Fruit fly (Drosophila melanogaster): ENCODE results near the gene CG4829.

Gene CG4829

dm6 chrX:16793129-16793748, 18.3 kb upstream of the CG4829 start:
- TF ChIP-seq tll (GFP tag; optimal IDR thresholded peaks at IDR 0.05): peak in 1 of 2 experiments; percentile 32
- peak; percentile 74 for TF ChIP-seq CG10321 (GFP tag; IDR thresholded peaks at IDR 0.05)
- peak; percentile 18 for TF ChIP-seq psq (GFP tag; optimal IDR thresholded peaks at IDR 0.05)
- TF ChIP-seq exex (tag; optimal IDR thresholded peaks at IDR 0.05): no peak
- TF ChIP-seq CG10543 (GFP tag; optimal IDR thresholded peaks at IDR 0.05): peak; percentile 10
- TF ChIP-seq onecut (GFP tag; IDR thresholded peaks at IDR 0.05): peak; percentile 66
- peak; percentile 45 for TF ChIP-seq pros (GFP tag; optimal IDR thresholded peaks at IDR 0.05)
- TF ChIP-seq CG12104 (GFP tag; optimal IDR thresholded peaks at IDR 0.05): no peak
- TF ChIP-seq Lpt (GFP tag; optimal IDR thresholded peaks at IDR 0.05): no peak
- TF ChIP-seq Stat92E (GFP tag; optimal IDR thresholded peaks at IDR 0.05): no peak
- peak in 1 of 2 experiments; percentile 75 for TF ChIP-seq crp (GFP tag; optimal IDR thresholded peaks at IDR 0.05)
- TF ChIP-seq Mad (GFP tag; optimal IDR thresholded peaks at IDR 0.05): no peak
- TF ChIP-seq CG17385 (GFP tag; optimal IDR thresholded peaks at IDR 0.05): peak; percentile 40
- peak; percentile 43 for TF ChIP-seq sens (GFP tag)
- TF ChIP-seq CG4424 (GFP tag; optimal IDR thresholded peaks at IDR 0.05): no peak
- TF ChIP-seq CG14441 (GFP tag; IDR thresholded peaks at IDR 0.05): no peak
- TF ChIP-seq twi (tag; optimal IDR thresholded peaks at IDR 0.05): peak; percentile 26
- peak; percentile 8 for TF ChIP-seq gcm (GFP tag; optimal IDR thresholded peaks at IDR 0.05)
- TF ChIP-seq crol (GFP tag; IDR thresholded peaks at IDR 0.05): peak; percentile 85
- 0 out of 3 replicates have a peak, but pooled peaks have one; percentile 32 for TF ChIP-seq CG34224 (GFP tag; IDR thresholded peaks at IDR 0.05; ENCODE audit: partially characterized antibody)
- peak; percentile 41 for TF ChIP-seq sqz (GFP tag; optimal IDR thresholded peaks at IDR 0.05)
- peak; percentile 7 for TF ChIP-seq zen (tag; optimal IDR thresholded peaks at IDR 0.05)
- TF ChIP-seq CG13287 (GFP tag; IDR thresholded peaks at IDR 0.05; ENCODE audit: partially characterized antibody): peak; percentile 9; the same call in 1 of the 2 replicates
- TF ChIP-seq cg (GFP tag; optimal IDR thresholded peaks at IDR 0.05): peak; percentile 66
- peak; percentile 73 for TF ChIP-seq kah (GFP tag; optimal IDR thresholded peaks at IDR 0.05)
- TF ChIP-seq CG5953 (GFP tag; IDR thresholded peaks at IDR 0.05): no peak
- no peak for TF ChIP-seq Tbp (GFP tag; optimal IDR thresholded peaks at IDR 0.05)
- no peak for TF ChIP-seq D (optimal IDR thresholded peaks at IDR 0.05)
- peak; percentile 25 for TF ChIP-seq D (GFP tag; optimal IDR thresholded peaks at IDR 0.05)
- TF ChIP-seq trh (GFP tag; optimal IDR thresholded peaks at IDR 0.05): no peak
- TF ChIP-seq gce (GFP tag; IDR thresholded peaks at IDR 0.05): no peak
- peak; percentile 5 for TF ChIP-seq CG8924 (tag; optimal IDR thresholded peaks at IDR 0.05)
- TF ChIP-seq Eip74EF (GFP tag; optimal IDR thresholded peaks at IDR 0.05): peak in 1 of 2 experiments; percentile 18
- TF ChIP-seq CG8765 (GFP tag; IDR thresholded peaks at IDR 0.05): no peak
- peak; percentile 91 for TF ChIP-seq CG4360 (GFP tag; IDR thresholded peaks at IDR 0.05)
- TF ChIP-seq TFAM (GFP tag; optimal IDR thresholded peaks at IDR 0.05): no peak
- peak; percentile 94 for TF ChIP-seq CG15479 (GFP tag; optimal IDR thresholded peaks at IDR 0.05)
- no peak for TF ChIP-seq ranshi (GFP tag; IDR thresholded peaks at IDR 0.05)
- TF ChIP-seq hkb (optimal IDR thresholded peaks at IDR 0.05): no peak
- TF ChIP-seq hkb (GFP tag; IDR thresholded peaks at IDR 0.05): 0 out of 2 replicates have a peak, but pooled peaks have one; percentile 8
- TF ChIP-seq CG1832 (GFP tag; optimal IDR thresholded peaks at IDR 0.05): peak; percentile 33
- TF ChIP-seq Trl (optimal IDR thresholded peaks at IDR 0.05): peak in 1 of 2 experiments; percentile 17
- no peak for TF ChIP-seq Trl (GFP tag; optimal IDR thresholded peaks at IDR 0.05)
- 0 out of 4 replicates have a peak, but pooled peaks have one; percentile 26 for TF ChIP-seq chinmo (GFP tag; IDR thresholded peaks at IDR 0.05; ENCODE audit: partially characterized antibody)
- TF ChIP-seq CG15514 (GFP tag; optimal IDR thresholded peaks at IDR 0.05): peak; percentile 53
- TF ChIP-seq CG13123 (GFP tag; optimal IDR thresholded peaks at IDR 0.05): no peak
- TF ChIP-seq grau (tag; optimal IDR thresholded peaks at IDR 0.05): no peak
- no peak for TF ChIP-seq CG9876 (GFP tag; optimal IDR thresholded peaks at IDR 0.05)

Data from whole organism, embryonic.